Fruit fly (Drosophila melanogaster) whole organism, embryonic: Measurements from ENCODE around the gene unc-45.
A peak's percentile ranks its signal among the peaks of the same experiment; 100 is the strongest.

ENCODE experiments used
- Abd-B ChIP-seq: fragments of 200-800 bp; sonication (Bioruptor generic); optimal IDR thresholded peaks from 2 replicates; lab custom pipeline; 2018; ENCODE audit warnings: missing biosample characterization, mild to moderate bottlenecking, missing genetic modification characterization, moderate library complexity
- Asciz ChIP-seq: fragments of 200-800 bp; sonication (Bioruptor generic); optimal IDR thresholded peaks from 2 replicates; lab custom pipeline; 2017; ENCODE audit warnings: missing biosample characterization, mild to moderate bottlenecking, missing genetic modification characterization, missing genetic modification reagents
- Blimp-1 ChIP-seq: fragments of 200-800 bp; sonication (Bioruptor generic); optimal IDR thresholded peaks from 3 replicates; lab custom pipeline; 2018; ENCODE audit warnings: missing biosample characterization, missing genetic modification characterization, mild to moderate bottlenecking, moderate library complexity, missing genetic modification reagents
- CG10209 ChIP-seq: fragments of 200-800 bp; sonication (Bioruptor generic); optimal IDR thresholded peaks from 3 replicates; lab custom pipeline; 2017; ENCODE audit warnings: missing biosample characterization, mild to moderate bottlenecking, missing genetic modification characterization, missing genetic modification reagents
- CG11456 ChIP-seq: fragments of 200-800 bp; sonication (Bioruptor generic); IDR thresholded peaks from 3 replicates; pipeline ENCODE4 v1.3.6; 2022; ENCODE audit warnings: missing biosample characterization, missing genetic modification characterization
- CG11560 ChIP-seq: fragments of 200-800 bp; sonication (Bioruptor generic); IDR thresholded peaks from 3 replicates; pipeline ENCODE4 v1.3.6; 2022; ENCODE audit warnings: missing biosample characterization, missing genetic modification characterization
- CG12391 ChIP-seq: fragments of 200-800 bp; sonication (Bioruptor generic); optimal IDR thresholded peaks from 3 replicates; lab custom pipeline; 2018; ENCODE audit warnings: missing biosample characterization, mild to moderate bottlenecking, missing genetic modification characterization, moderate library complexity
- CG12769 ChIP-seq: fragments of 200-800 bp; sonication (Bioruptor generic); optimal IDR thresholded peaks from 2 replicates; lab custom pipeline; 2019; ENCODE audit warnings: missing biosample characterization, mild to moderate bottlenecking, missing genetic modification characterization, moderate library complexity
- CG14441 ChIP-seq: fragments of 200-800 bp; sonication (Bioruptor generic); IDR thresholded peaks from 2 replicates; pipeline ENCODE4 v1.3.6; 2022; ENCODE audit warnings: missing biosample characterization, missing genetic modification characterization
- CG15514 ChIP-seq: fragments of 200-800 bp; sonication (Bioruptor generic); optimal IDR thresholded peaks from 3 replicates; lab custom pipeline; 2017; ENCODE audit warnings: missing biosample characterization, missing genetic modification characterization, mild to moderate bottlenecking, moderate library complexity, missing genetic modification reagents
- CG1792 ChIP-seq: fragments of 200-800 bp; sonication (Bioruptor generic); optimal IDR thresholded peaks from 2 replicates; lab custom pipeline; 2016; ENCODE audit warnings: missing biosample characterization, missing genetic modification characterization
- CG18599 ChIP-seq: fragments of 200-800 bp; sonication (Bioruptor generic); optimal IDR thresholded peaks from 3 replicates; lab custom pipeline; 2017; ENCODE audit warnings: missing biosample characterization, missing genetic modification characterization, mild to moderate bottlenecking, moderate library complexity, missing genetic modification reagents
- CG18764 ChIP-seq: fragments of 200-800 bp; sonication (Bioruptor generic); optimal IDR thresholded peaks from 3 replicates; lab custom pipeline; 2016; ENCODE audit warnings: missing biosample characterization, missing genetic modification characterization
- CG30431 ChIP-seq: fragments of 200-800 bp; sonication (Bioruptor generic); optimal IDR thresholded peaks from 2 replicates; lab custom pipeline; 2017; ENCODE audit warnings: missing biosample characterization, missing genetic modification characterization
- CG42726 ChIP-seq: fragments of 200-800 bp; sonication (Bioruptor generic); IDR thresholded peaks from 2 replicates; pipeline ENCODE4 v1.3.6; 2022; ENCODE audit warnings: missing biosample characterization, missing genetic modification characterization; ENCODE audit not compliant: partially characterized antibody
- CG4854 ChIP-seq: fragments of 200-800 bp; sonication (Bioruptor generic); optimal IDR thresholded peaks from 2 replicates; lab custom pipeline; 2016; ENCODE audit warnings: missing biosample characterization, missing genetic modification characterization, inconsistent platforms
- CG7745 ChIP-seq: fragments of 200-800 bp; sonication (Bioruptor generic); optimal IDR thresholded peaks from 2 replicates; lab custom pipeline; 2018; ENCODE audit warnings: missing biosample characterization, mild to moderate bottlenecking, missing genetic modification characterization, moderate library complexity
- CG8359 ChIP-seq: fragments of 200-800 bp; sonication (Bioruptor generic); optimal IDR thresholded peaks from 2 replicates; lab custom pipeline; 2017; ENCODE audit warnings: missing biosample characterization, mild to moderate bottlenecking, missing genetic modification characterization, borderline replicate concordance
- CG9727 ChIP-seq: fragments of 200-800 bp; sonication (Bioruptor generic); optimal IDR thresholded peaks from 3 replicates; lab custom pipeline; 2017; ENCODE audit warnings: missing biosample characterization, mild to moderate bottlenecking, missing genetic modification characterization
- CG9876 ChIP-seq: fragments of 200-800 bp; sonication (Bioruptor generic); optimal IDR thresholded peaks from 2 replicates; lab custom pipeline; 2016; ENCODE audit warnings: missing biosample characterization, missing genetic modification characterization
- Elba2 ChIP-seq: fragments of 200-800 bp; sonication (Bioruptor generic); optimal IDR thresholded peaks from 3 replicates; lab custom pipeline; 2016; ENCODE audit warnings: missing biosample characterization, missing genetic modification characterization
- Fer3 ChIP-seq: fragments of 200-800 bp; sonication (Bioruptor generic); optimal IDR thresholded peaks from 2 replicates; lab custom pipeline; 2018; ENCODE audit warnings: missing biosample characterization, mild to moderate bottlenecking, missing genetic modification characterization, moderate library complexity
- Hmr ChIP-seq: fragments of 200-800 bp; sonication (Bioruptor generic); optimal IDR thresholded peaks from 3 replicates; lab custom pipeline; 2017; ENCODE audit warnings: mild to moderate bottlenecking, missing biosample characterization, missing genetic modification reagents, missing genetic modification characterization
- Hr78 ChIP-seq, 2 experiments: fragments of 200-800 bp in 1 of 2; fragments of >200 bp in 1 of 2; sonication (Bioruptor generic) in 1 of 2; optimal IDR thresholded peaks; 2 replicates each; lab custom pipeline; 2017 to 2019; ENCODE audit warnings: missing biosample characterization in 2 of 2, missing genetic modification characterization in 2 of 2, mild to moderate bottlenecking in 1 of 2, moderate library complexity in 1 of 2
- Jarid2 ChIP-seq: fragments of 200-800 bp; sonication (Bioruptor generic); optimal IDR thresholded peaks from 3 replicates; lab custom pipeline; 2017; ENCODE audit warnings: mild to moderate bottlenecking, missing biosample characterization, missing genetic modification reagents, missing genetic modification characterization
- Max ChIP-seq: fragments of 200-800 bp; sonication (Bioruptor generic); optimal IDR thresholded peaks from 2 replicates; lab custom pipeline; 2016; ENCODE audit warnings: missing biosample characterization, mild to moderate bottlenecking, missing genetic modification characterization
- Pdp1 ChIP-seq, 2 experiments: fragments of 200-800 bp; sonication (Bioruptor generic); optimal IDR thresholded peaks; 3 replicates each; lab custom pipeline; 2016; ENCODE audit warnings: missing biosample characterization in 2 of 2, missing genetic modification characterization in 2 of 2, mild to moderate bottlenecking in 1 of 2, moderate library complexity in 1 of 2
- Sox102F ChIP-seq: fragments of 200-800 bp; sonication (Bioruptor generic); optimal IDR thresholded peaks from 2 replicates; lab custom pipeline; 2018; ENCODE audit warnings: missing biosample characterization, mild to moderate bottlenecking, missing genetic modification characterization, moderate library complexity
- Spps ChIP-seq: fragments of 200-800 bp; sonication (Bioruptor generic); optimal IDR thresholded peaks from 2 replicates; lab custom pipeline; 2018; ENCODE audit warnings: missing biosample characterization, mild to moderate bottlenecking, missing genetic modification characterization
- Usf ChIP-seq: fragments of 200-800 bp; sonication (Bioruptor generic); optimal IDR thresholded peaks from 2 replicates; lab custom pipeline; 2017; ENCODE audit warnings: missing genotype, missing biosample characterization, missing genetic modification characterization
- ap ChIP-seq: fragments of 200-800 bp; sonication (Bioruptor generic); IDR thresholded peaks from 2 replicates; pipeline ENCODE4 v1.3.6; 2022; ENCODE audit warnings: missing biosample characterization, missing genetic modification characterization
- bbx ChIP-seq: fragments of 200-800 bp; sonication (Bioruptor generic); IDR thresholded peaks from 2 replicates; pipeline ENCODE4 v1.3.6; 2022; ENCODE audit warnings: missing biosample characterization, missing genetic modification characterization; ENCODE audit not compliant: partially characterized antibody
- bcd ChIP-seq: fragments of 200-800 bp; sonication (Bioruptor generic); optimal IDR thresholded peaks from 2 replicates; lab custom pipeline; 2017; ENCODE audit warnings: missing biosample characterization, mild to moderate bottlenecking, missing genetic modification characterization
- corto ChIP-seq: fragments of 200-800 bp; sonication (Bioruptor generic); optimal IDR thresholded peaks from 2 replicates; lab custom pipeline; 2016; ENCODE audit warnings: missing biosample characterization, mild to moderate bottlenecking, missing genetic modification characterization, moderate library complexity
- fru ChIP-seq: fragments of >200 bp; optimal IDR thresholded peaks from 2 replicates; lab custom pipeline; 2017
- h ChIP-seq: fragments of >200 bp; optimal IDR thresholded peaks from 2 replicates; lab custom pipeline; 2017
- hb ChIP-seq: fragments of 200-800 bp; sonication (Bioruptor generic); IDR thresholded peaks from 3 replicates; pipeline ENCODE4 v1.3.6; 2022; ENCODE audit warnings: missing biosample characterization, missing genetic modification characterization; ENCODE audit not compliant: partially characterized antibody
- mld ChIP-seq: fragments of 200-800 bp; sonication (Bioruptor generic); IDR thresholded peaks from 3 replicates; pipeline ENCODE4 v1.3.6; 2022; ENCODE audit warnings: missing biosample characterization, missing genetic modification characterization; ENCODE audit not compliant: partially characterized antibody
- oc ChIP-seq: fragments of 200-800 bp; sonication (Bioruptor generic); optimal IDR thresholded peaks from 2 replicates; lab custom pipeline; 2018; ENCODE audit warnings: missing biosample characterization, mild to moderate bottlenecking, missing genetic modification characterization, moderate library complexity
- onecut ChIP-seq: fragments of 200-800 bp; sonication (Bioruptor generic); IDR thresholded peaks from 2 replicates; pipeline ENCODE4 v1.3.6; 2022; ENCODE audit warnings: missing biosample characterization, missing genetic modification characterization
- otp ChIP-seq: fragments of 200-800 bp; sonication (Bioruptor generic); IDR thresholded peaks from 3 replicates; pipeline ENCODE4, ENCODE4 v1.3.6; 2022; ENCODE audit warnings: missing biosample characterization, missing genetic modification characterization
- pum ChIP-seq: fragments of 200-800 bp; sonication (Bioruptor generic); optimal IDR thresholded peaks from 2 replicates; lab custom pipeline; 2016; ENCODE audit warnings: missing biosample characterization, missing genetic modification characterization
- sens-2 ChIP-seq: fragments of 200-800 bp; sonication (Bioruptor generic); IDR thresholded peaks from 2 replicates; pipeline ENCODE4 v1.3.6; 2022; ENCODE audit warnings: missing biosample characterization, missing genetic modification characterization
- slou ChIP-seq: fragments of 200-800 bp; sonication (Bioruptor generic); optimal IDR thresholded peaks from 3 replicates; lab custom pipeline; 2016; ENCODE audit warnings: missing biosample characterization, missing genetic modification characterization
- slp2 ChIP-seq: fragments of 200-800 bp; sonication (Bioruptor generic); optimal IDR thresholded peaks from 2 replicates; lab custom pipeline; 2016; ENCODE audit warnings: missing biosample characterization, missing genetic modification characterization
- sqz ChIP-seq: fragments of 200-800 bp; sonication (Bioruptor generic); optimal IDR thresholded peaks from 3 replicates; lab custom pipeline; 2018; ENCODE audit warnings: missing biosample characterization, mild to moderate bottlenecking, missing genetic modification characterization
- tio ChIP-seq: fragments of 200-800 bp; sonication (Bioruptor generic); optimal IDR thresholded peaks from 2 replicates; lab custom pipeline; 2017; ENCODE audit warnings: missing biosample characterization, missing genetic modification characterization, inconsistent platforms
- vnd ChIP-seq: fragments of 200-800 bp; sonication (Bioruptor generic); IDR thresholded peaks from 3 replicates; pipeline ENCODE4 v1.3.6; 2022; ENCODE audit warnings: missing biosample characterization, missing genetic modification characterization; ENCODE audit not compliant: partially characterized antibody
- vvl ChIP-seq: fragments of 200-800 bp; sonication (Bioruptor generic); IDR thresholded peaks from 2 replicates; pipeline ENCODE4 v1.3.6; 2022; ENCODE audit warnings: missing biosample characterization, missing genetic modification characterization

The unc-45 gene

dm6 chr3R:7990799-7991423 lies 42.2 kb upstream of the unc-45 start (continued):
- TF ChIP-seq Usf (GFP tag; lab: Kevin White, UChicago): no peak
- no peak; the same call in 1 of the 2 replicates for TF ChIP-seq vvl (GFP tag; lab: Robert Waterston, UW)
- TF ChIP-seq slp2 (GFP tag; lab: Kevin White, UChicago): no peak
- TF ChIP-seq corto (GFP tag; lab: Kevin White, UChicago): no peak
- TF ChIP-seq CG18764 (GFP tag; lab: Kevin White, UChicago): no peak
- peak; percentile 72 for TF ChIP-seq oc (tag; lab: Kevin White, UChicago)
- TF ChIP-seq Hr78 (GFP tag; optimal IDR thresholded peaks at IDR 0.05; lab: Kevin White, UChicago): peak in 1 of 2 experiments; percentile 50
- no peak for TF ChIP-seq fru (lab: Kevin White, UChicago)
- TF ChIP-seq Pdp1 (GFP tag; optimal IDR thresholded peaks at IDR 0.05; lab: Kevin White, UChicago): peak in 1 of 2 experiments; percentile 45
- TF ChIP-seq CG12391: no peak
- TF ChIP-seq Blimp-1 (GFP tag; lab: Kevin White, UChicago): peak; percentile 96
- TF ChIP-seq hb (GFP tag; lab: Robert Waterston, UW): no peak
- TF ChIP-seq otp (GFP tag; lab: Robert Waterston, UW): no peak
- TF ChIP-seq sqz (GFP tag; lab: Kevin White, UChicago): peak; percentile 41
- TF ChIP-seq pum (GFP tag; lab: Kevin White, UChicago): no peak
- no peak for TF ChIP-seq sens-2 (GFP tag; lab: Robert Waterston, UW)
- no peak for TF ChIP-seq bcd
- TF ChIP-seq CG30431 (GFP tag; lab: Kevin White, UChicago): no peak
- TF ChIP-seq CG4854 (GFP tag; lab: Kevin White, UChicago): no peak
- no peak for TF ChIP-seq Fer3 (tag; lab: Kevin White, UChicago)
- no peak for TF ChIP-seq Elba2 (GFP tag; lab: Kevin White, UChicago)
- no peak for TF ChIP-seq mld (GFP tag; lab: Robert Waterston, UW)
- TF ChIP-seq CG14441: no peak
- TF ChIP-seq CG8359 (GFP tag; lab: Kevin White, UChicago): no peak
- no peak for TF ChIP-seq CG9876 (GFP tag; lab: Kevin White, UChicago)
- no peak for TF ChIP-seq CG9727 (GFP tag; lab: Kevin White, UChicago)
- peak; percentile 73 for TF ChIP-seq CG12769
- TF ChIP-seq Jarid2 (GFP tag; lab: Kevin White, UChicago): no peak
- TF ChIP-seq CG15514 (GFP tag; lab: Kevin White, UChicago): no peak
- TF ChIP-seq Hmr (GFP tag; lab: Kevin White, UChicago): no peak
- no peak for TF ChIP-seq Max
- TF ChIP-seq onecut (GFP tag; lab: Robert Waterston, UW): peak; percentile 49; the same call in 1 of the 2 replicates
- no peak for TF ChIP-seq CG10209 (GFP tag; lab: Kevin White, UChicago)
- no peak for TF ChIP-seq CG11456 (GFP tag; lab: Robert Waterston, UW)
- no peak for TF ChIP-seq Asciz (GFP tag; lab: Kevin White, UChicago)
- no peak for TF ChIP-seq vnd (GFP tag; lab: Robert Waterston, UW)
- no peak for TF ChIP-seq Abd-B (GFP tag; lab: Kevin White, UChicago)
- TF ChIP-seq Sox102F (GFP tag; lab: Kevin White, UChicago): no peak
- TF ChIP-seq ap: no peak
- TF ChIP-seq tio (GFP tag; lab: Kevin White, UChicago): no peak
- no peak for TF ChIP-seq CG7745 (tag; lab: Kevin White, UChicago)
- TF ChIP-seq CG1792: no peak
- no peak for TF ChIP-seq bbx (GFP tag; lab: Robert Waterston, UW)
- no peak for TF ChIP-seq h (lab: Kevin White, UChicago)
- no peak for TF ChIP-seq CG18599 (GFP tag; lab: Kevin White, UChicago)
- TF ChIP-seq slou (GFP tag; lab: Kevin White, UChicago): no peak
- no peak for TF ChIP-seq Spps (tag; lab: Kevin White, UChicago)
- TF ChIP-seq CG42726 (GFP tag; lab: Robert Waterston, UW): no peak
- no peak for TF ChIP-seq CG11560 (tag; lab: Robert Waterston, UW)
